Worm (Caenorhabditis elegans) whole organism, late embryonic: ENCODE measurements around the gene mab-23.

ENCODE experiments used
- C38D4.7 ChIP-seq: fragments of 200-800 bp; sonication (Bioruptor generic); optimal IDR thresholded peaks from 2 replicates; lab custom pipeline; 2018; ENCODE audit warnings: mild to moderate bottlenecking, missing genetic modification characterization, moderate library complexity, missing compliant biosample characterization
- Y22D7AL.16 ChIP-seq: sonication (generic microtip); optimal IDR thresholded peaks from 2 replicates; lab custom pipeline; 2016; ENCODE audit warnings: missing genetic modification characterization, missing compliant biosample characterization
- ceh-18 ChIP-seq: sonication (generic microtip); optimal IDR thresholded peaks from 2 replicates; lab custom pipeline; 2016; ENCODE audit warnings: missing genetic modification characterization, missing compliant biosample characterization
- ceh-19 ChIP-seq: fragments of 200-800 bp; sonication (Bioruptor generic); optimal IDR thresholded peaks from 2 replicates; lab custom pipeline; 2018; ENCODE audit warnings: mild to moderate bottlenecking, missing genetic modification characterization, missing compliant biosample characterization
- ceh-2 ChIP-seq: sonication (generic microtip); optimal IDR thresholded peaks from 2 replicates; lab custom pipeline; 2016; ENCODE audit warnings: missing genotype, missing genetic modification characterization, missing compliant biosample characterization
- ceh-24 ChIP-seq: sonication (generic microtip); optimal IDR thresholded peaks from 2 replicates; lab custom pipeline; 2016; ENCODE audit warnings: mild to moderate bottlenecking, missing genetic modification characterization, missing compliant biosample characterization
- ceh-34 ChIP-seq: sonication (generic microtip); optimal IDR thresholded peaks from 2 replicates; lab custom pipeline; 2016; ENCODE audit warnings: mild to moderate bottlenecking, missing genetic modification characterization, missing compliant biosample characterization
- ceh-48 ChIP-seq: sonication (generic microtip); optimal IDR thresholded peaks from 2 replicates; lab custom pipeline; 2016; ENCODE audit warnings: missing genetic modification characterization, inconsistent platforms, missing compliant biosample characterization
- ceh-6 ChIP-seq: fragments of 200-800 bp; sonication (Bioruptor generic); optimal IDR thresholded peaks from 2 replicates; lab custom pipeline; 2018; ENCODE audit warnings: mild to moderate bottlenecking, missing genetic modification characterization, missing compliant biosample characterization
- ceh-9 ChIP-seq: sonication (generic microtip); optimal IDR thresholded peaks from 2 replicates; lab custom pipeline; 2016; ENCODE audit warnings: mild to moderate bottlenecking, missing genetic modification characterization, inconsistent platforms, missing compliant biosample characterization
- che-1 ChIP-seq: sonication (generic microtip); optimal IDR thresholded peaks from 2 replicates; lab custom pipeline; 2016; ENCODE audit warnings: mild to moderate bottlenecking, missing genetic modification characterization, missing compliant biosample characterization
- dmd-4 ChIP-seq: sonication (generic microtip); optimal IDR thresholded peaks from 2 replicates; lab custom pipeline; 2016; ENCODE audit warnings: borderline replicate concordance, missing genetic modification characterization, missing compliant biosample characterization
- elt-4 ChIP-seq: sonication (generic microtip); optimal IDR thresholded peaks from 2 replicates; lab custom pipeline; 2016; ENCODE audit warnings: missing genetic modification characterization, missing compliant biosample characterization
- ets-4 ChIP-seq: sonication (generic microtip); optimal IDR thresholded peaks from 2 replicates; lab custom pipeline; 2016; ENCODE audit warnings: missing genetic modification characterization, missing compliant biosample characterization
- fax-1 ChIP-seq: sonication (generic microtip); optimal IDR thresholded peaks from 2 replicates; lab custom pipeline; 2016; ENCODE audit warnings: missing genotype, missing genetic modification characterization, missing compliant biosample characterization
- fkh-10 ChIP-seq: fragments of 150-350 bp; optimal IDR thresholded peaks from 2 replicates; lab custom pipeline; 2014; ENCODE audit warnings: missing biosample characterization, missing genetic modification reagents, missing genetic modification characterization
- hlh-13 ChIP-seq: fragments of 200-800 bp; sonication (Bioruptor generic); optimal IDR thresholded peaks from 2 replicates; lab custom pipeline; 2018; ENCODE audit warnings: mild to moderate bottlenecking, missing genetic modification characterization, missing compliant biosample characterization
- hlh-6 ChIP-seq: sonication (generic microtip); optimal IDR thresholded peaks from 2 replicates; lab custom pipeline; 2016; ENCODE audit warnings: missing genotype, missing genetic modification characterization, missing compliant biosample characterization
- lim-6 ChIP-seq: sonication (generic microtip); optimal IDR thresholded peaks from 2 replicates; lab custom pipeline; 2016; ENCODE audit warnings: missing genetic modification characterization, missing compliant biosample characterization
- lin-11 ChIP-seq: fragments of 200-800 bp; sonication (Bioruptor generic); optimal IDR thresholded peaks from 2 replicates; lab custom pipeline; 2018; ENCODE audit warnings: mild to moderate bottlenecking, missing genetic modification characterization, missing compliant biosample characterization
- nfya-1 ChIP-seq: sonication (generic microtip); optimal IDR thresholded peaks from 2 replicates; lab custom pipeline; 2017; ENCODE audit warnings: missing genetic modification characterization, mild to moderate bottlenecking, missing compliant biosample characterization, antibody characterized with exemption, moderate library complexity
- npax-4 ChIP-seq: sonication (generic microtip); optimal IDR thresholded peaks from 2 replicates; lab custom pipeline; 2016; ENCODE audit warnings: missing genetic modification characterization, missing compliant biosample characterization
- pag-3 ChIP-seq: sonication (generic microtip); optimal IDR thresholded peaks from 2 replicates; lab custom pipeline; 2016; ENCODE audit warnings: missing compliant biosample characterization, missing genetic modification characterization, borderline replicate concordance
- pax-1 ChIP-seq: fragments of 150-350 bp; optimal IDR thresholded peaks from 2 replicates; lab custom pipeline; 2014; ENCODE audit warnings: missing biosample characterization, missing genetic modification characterization
- pha-2 ChIP-seq: sonication (generic microtip); optimal IDR thresholded peaks from 2 replicates; lab custom pipeline; 2017; ENCODE audit warnings: mild to moderate bottlenecking, missing genetic modification characterization, missing compliant biosample characterization
- pha-4 ChIP-seq: fragments of 150-350 bp; optimal IDR thresholded peaks from 2 replicates; lab custom pipeline; 2018; ENCODE audit warnings: missing biosample characterization, missing genetic modification reagents, missing genetic modification characterization
- pqm-1 ChIP-seq: sonication (generic microtip); optimal IDR thresholded peaks from 2 replicates; lab custom pipeline; 2016; ENCODE audit warnings: missing genetic modification characterization, missing compliant biosample characterization
- ref-2 ChIP-seq: sonication (generic microtip); optimal IDR thresholded peaks from 2 replicates; lab custom pipeline; 2016; ENCODE audit warnings: missing genetic modification characterization, missing compliant biosample characterization
- rnt-1 ChIP-seq: sonication (generic microtip); optimal IDR thresholded peaks from 2 replicates; lab custom pipeline; 2016; ENCODE audit warnings: missing genetic modification characterization, missing compliant biosample characterization
- sdc-2 ChIP-seq: sonication (generic microtip); optimal IDR thresholded peaks from 2 replicates; lab custom pipeline; 2016; ENCODE audit warnings: missing genotype, missing genetic modification characterization, missing compliant biosample characterization
- sox-2 ChIP-seq: fragments of 200-800 bp; sonication (Bioruptor generic); IDR thresholded peaks from 2 replicates; pipeline ENCODE4 v1.3.6; 2022; ENCODE audit warnings: missing genetic modification reagents, missing genetic modification characterization, missing compliant biosample characterization
- syd-9 ChIP-seq: sonication (generic microtip); optimal IDR thresholded peaks from 2 replicates; lab custom pipeline; 2016; ENCODE audit warnings: mild to moderate bottlenecking, missing genetic modification characterization, moderate library complexity, missing compliant biosample characterization
- ttx-3 ChIP-seq: sonication (generic microtip); optimal IDR thresholded peaks from 2 replicates; lab custom pipeline; 2016; ENCODE audit warnings: missing genetic modification reagents, missing genetic modification characterization, missing compliant biosample characterization
- unc-42 ChIP-seq: sonication (generic microtip); optimal IDR thresholded peaks from 2 replicates; lab custom pipeline; 2016; ENCODE audit warnings: missing genotype, missing genetic modification characterization, missing compliant biosample characterization
- ztf-16 ChIP-seq: sonication (generic microtip); optimal IDR thresholded peaks from 2 replicates; lab custom pipeline; 2017; ENCODE audit warnings: missing genetic modification characterization, missing compliant biosample characterization

The mab-23 gene

ce11 chrV:10632758-10633157 is at the start of gene mab-23:
Gene mab-23, plus strand, starts transcription at chrV:10633058.
- TF ChIP-seq fkh-10 (no peak), ceh-9 (tag; lab: Kevin White, UChicago) (no peak), unc-42 (no peak), ceh-6 (GFP tag; lab: Kevin White, UChicago) (no peak), pax-1 (tag; lab: Kevin White, UChicago) (no peak), pag-3 (no peak), syd-9 (tag; lab: Kevin White, UChicago) (no peak), lin-11 (tag; lab: Kevin White, UChicago) (no peak), pha-4 (tag; lab: Kevin White, UChicago) (no peak), fax-1 (tag; lab: Kevin White, UChicago) (no peak), dmd-4 (no peak), Y22D7AL.16 (no peak), pha-2 (no peak)

ce11 chrV:10588694-10589093 is 44.2 kb upstream of the mab-23 start, which contains the start of gene srg-32:
Gene srg-32, minus strand, starts transcription at chrV:10588794.
- TF ChIP-seq C38D4.7 (no peak), che-1 (no peak)

ce11 chrV:10589774-10590528 is 42.9 kb upstream of the mab-23 start, which contains the start of gene ttr-23:
Gene ttr-23, minus strand, starts transcription at chrV:10589860.
- TF ChIP-seq pha-2: no peak
- no peak for TF ChIP-seq hlh-13 (GFP tag; lab: Kevin White, UChicago)
- TF ChIP-seq fax-1 (tag; lab: Kevin White, UChicago): no peak
- no peak for TF ChIP-seq sox-2
- no peak for TF ChIP-seq ceh-19 (GFP tag; lab: Kevin White, UChicago)
- TF ChIP-seq ets-4 (tag; lab: Kevin White, UChicago): no peak
- TF ChIP-seq lin-11 (tag; lab: Kevin White, UChicago): no peak
- TF ChIP-seq ceh-34 (tag; lab: Kevin White, UChicago): no peak
- no peak for TF ChIP-seq ceh-2 (tag; lab: Kevin White, UChicago)
- TF ChIP-seq hlh-6: no peak
- TF ChIP-seq ttx-3 (tag; lab: Kevin White, UChicago): no peak
- TF ChIP-seq syd-9 (tag; lab: Kevin White, UChicago): no peak
- no peak for TF ChIP-seq pha-4 (tag; lab: Kevin White, UChicago)
- TF ChIP-seq npax-4: no peak
- TF ChIP-seq sdc-2 (tag; lab: Kevin White, UChicago): no peak
- no peak for TF ChIP-seq fkh-10

ce11 chrV:10592479-10592878 is 40.4 kb upstream of the mab-23 start, which contains the start of gene T21C9.9:
Gene T21C9.9, minus strand, starts transcription at chrV:10592579.
- TF ChIP-seq ceh-24 (tag; lab: Kevin White, UChicago) (no peak), dmd-4 (no peak), npax-4 (no peak), C38D4.7 (no peak), ceh-18 (no peak), ets-4 (tag; lab: Kevin White, UChicago) (no peak), ref-2 (tag; lab: Kevin White, UChicago) (no peak), pqm-1 (no peak), Y22D7AL.16 (no peak), ceh-19 (GFP tag; lab: Kevin White, UChicago) (no peak)
- TF ChIP-seq, all 69 proteins: peak for 0

- TF ChIP-seq elt-4 (tag; lab: Kevin White, UChicago) (no peak), rnt-1 (tag; lab: Kevin White, UChicago) (no peak), ceh-48 (tag; lab: Kevin White, UChicago) (no peak), nfya-1 (tag; lab: Kevin White, UChicago) (no peak), ztf-16 (tag; lab: Kevin White, UChicago) (no peak), lim-6 (tag; lab: Kevin White, UChicago) (no peak), pha-4 (tag; lab: Kevin White, UChicago) (no peak)
- TF ChIP-seq, all 69 proteins: peak for 0
Observed at ce11 chrV:10594810-10595209, 38.0 kb upstream of the mab-23 start, which contains the start of gene T21C9.11. Gene T21C9.11, minus strand, starts transcription at chrV:10594910.
